Fruit fly (Drosophila melanogaster): ENCODE data around the gene CG2931.

DNA sequence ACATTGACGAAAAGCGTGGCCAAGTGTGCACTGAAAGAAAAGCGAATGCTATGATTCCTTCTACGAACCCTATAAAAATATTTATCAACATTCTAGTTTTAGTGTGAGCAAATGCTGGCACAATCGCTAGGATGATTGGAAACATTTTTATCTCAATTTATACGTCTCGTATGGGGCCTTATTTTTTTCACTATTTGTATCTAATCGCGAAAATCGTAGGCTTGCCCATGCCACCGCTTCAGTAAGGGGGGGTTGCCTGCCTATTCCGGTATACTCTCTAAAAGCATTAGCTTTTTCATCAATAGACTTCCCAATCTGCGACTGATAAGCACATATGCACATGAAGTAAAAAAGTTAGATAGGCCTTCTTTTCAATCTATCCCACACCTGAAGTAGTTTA, 2.8 kb downstream of the CG2931 start:
- TF ChIP-seq Hr78 (GFP tag; optimal IDR thresholded peaks at IDR 0.05) = no peak
- no peak for TF ChIP-seq woc (GFP tag; optimal IDR thresholded peaks at IDR 0.05)
